Worm (Caenorhabditis elegans) whole organism, L4 larva: ENCODE results near the gene tag-342.

Source experiments
- D1046.2 ChIP-seq: fragments of 200-800 bp; sonication (Bioruptor generic); IDR thresholded peaks from 2 replicates; pipeline ENCODE4 v1.3.6; 2022; ENCODE audit warnings: missing genetic modification characterization, missing compliant biosample characterization
- R02D3.7 ChIP-seq: fragments of 150-350 bp; sonication (generic microtip); optimal IDR thresholded peaks from 3 replicates; lab custom pipeline; 2014; ENCODE audit warnings: missing biosample characterization, missing genetic modification characterization
- Y105C5A.15 ChIP-seq: fragments of 200-800 bp; sonication (Bioruptor generic); IDR thresholded peaks from 2 replicates; pipeline ENCODE4 v1.3.6; 2022; ENCODE audit warnings: missing genetic modification characterization, missing compliant biosample characterization
- Y5F2A.4 ChIP-seq: fragments of 200-800 bp; sonication (Bioruptor generic); optimal IDR thresholded peaks from 2 replicates; lab custom pipeline; 2018; ENCODE audit warnings: mild to moderate bottlenecking, missing genetic modification characterization, missing compliant biosample characterization
- aha-1 ChIP-seq: fragments of 150-350 bp; peaks from one replicate; lab custom pipeline; 2014; ENCODE audit warnings: missing biosample characterization, missing genetic modification characterization
- attf-4 ChIP-seq: sonication (generic microtip); optimal IDR thresholded peaks from 3 replicates; lab custom pipeline; 2017; ENCODE audit warnings: missing biosample characterization, missing genetic modification characterization
- ceh-20 ChIP-seq: fragments of 200-800 bp; sonication (Bioruptor generic); IDR thresholded peaks from 2 replicates; pipeline ENCODE4 v1.3.6; 2022; ENCODE audit warnings: missing genetic modification reagents, missing genetic modification characterization, missing compliant biosample characterization
- ceh-32 ChIP-seq: sonication (generic microtip); optimal IDR thresholded peaks from 2 replicates; lab custom pipeline; 2016; ENCODE audit warnings: mild to moderate bottlenecking, missing genetic modification characterization, missing compliant biosample characterization; ENCODE audit not compliant: poor library complexity
- ceh-62 ChIP-seq: sonication (generic microtip); optimal IDR thresholded peaks from 2 replicates; lab custom pipeline; 2017; ENCODE audit warnings: missing biosample characterization, missing genetic modification characterization
- ceh-82 ChIP-seq: sonication (generic microtip); optimal IDR thresholded peaks from 2 replicates; lab custom pipeline; 2017; ENCODE audit warnings: missing biosample characterization, missing genetic modification characterization
- ces-1 ChIP-seq: fragments of 150-350 bp; sonication (generic microtip); optimal IDR thresholded peaks from 4 replicates; lab custom pipeline; 2014; ENCODE audit warnings: missing biosample characterization, missing genetic modification reagents, missing genetic modification characterization
- daf-16 ChIP-seq, 3 experiments: sonication (generic microtip); optimal IDR thresholded peaks; 2 replicates each; lab custom pipeline; 2016 to 2017; ENCODE audit warnings: missing genetic modification characterization in 3 of 3, missing genetic modification reagents in 3 of 3, mild to moderate bottlenecking in 2 of 3, missing compliant biosample characterization in 2 of 3, missing biosample characterization in 1 of 3, moderate library complexity in 1 of 3
- duxl-1 ChIP-seq: sonication (generic microtip); optimal IDR thresholded peaks from 2 replicates; lab custom pipeline; 2016; ENCODE audit warnings: mild to moderate bottlenecking, missing genetic modification characterization, moderate library complexity, missing compliant biosample characterization; ENCODE audit not compliant: poor library complexity
- hlh-30 ChIP-seq: sonication (generic microtip); optimal IDR thresholded peaks from 2 replicates; lab custom pipeline; 2017; ENCODE audit warnings: antibody characterized with exemption, mild to moderate bottlenecking, missing genetic modification characterization, missing compliant biosample characterization; ENCODE audit not compliant: insufficient read depth
- hmg-1.1 ChIP-seq: fragments of 200-800 bp; sonication (Bioruptor generic); IDR thresholded peaks from 2 replicates; pipeline ENCODE4 v1.3.6; 2022; ENCODE audit warnings: missing genetic modification reagents, missing genetic modification characterization, missing compliant biosample characterization
- jun-1 ChIP-seq: fragments of 150-350 bp; optimal IDR thresholded peaks from 2 replicates; lab custom pipeline; 2014; ENCODE audit warnings: missing biosample characterization, missing genetic modification reagents, missing genetic modification characterization
- lin-13 ChIP-seq: fragments of 150-350 bp; optimal IDR thresholded peaks from 2 replicates; lab custom pipeline; 2014; ENCODE audit warnings: missing biosample characterization, missing genetic modification reagents, missing genetic modification characterization
- lin-15B ChIP-seq: fragments of 150-350 bp; sonication (generic microtip); optimal IDR thresholded peaks from 3 replicates; lab custom pipeline; 2014; ENCODE audit warnings: missing biosample characterization, missing genetic modification characterization
- lin-29 ChIP-seq: fragments of 200-800 bp; sonication (Bioruptor generic); IDR thresholded peaks from 2 replicates; pipeline ENCODE4 v1.3.6; 2022; ENCODE audit warnings: missing genetic modification reagents, missing genetic modification characterization, missing compliant biosample characterization
- lin-39 ChIP-seq: fragments of 150-350 bp; optimal IDR thresholded peaks from 2 replicates; lab custom pipeline; 2014; ENCODE audit warnings: missing biosample characterization, missing genetic modification reagents, missing genetic modification characterization
- lsy-2 ChIP-seq, 2 experiments: fragments of 150-350 bp in 1 of 2; sonication (generic microtip) in 1 of 2; optimal IDR thresholded peaks; 2 replicates each; lab custom pipeline; 2014 to 2017; ENCODE audit warnings: missing biosample characterization in 2 of 2, missing genetic modification characterization in 2 of 2
- madf-9 ChIP-seq: fragments of 200-800 bp; sonication (Bioruptor generic); conservative IDR thresholded peaks from 2 replicates; pipeline ENCODE4 v1.3.6; 2022; ENCODE audit warnings: missing genetic modification reagents, missing genetic modification characterization, missing compliant biosample characterization
- mdl-1 ChIP-seq, 2 experiments: fragments of 150-350 bp in 1 of 2; sonication (generic microtip) in 1 of 2; optimal IDR thresholded peaks; 2 replicates each; lab custom pipeline; 2014 to 2017; ENCODE audit warnings: missing biosample characterization in 2 of 2, missing genetic modification characterization in 2 of 2
- mxl-3 ChIP-seq: fragments of 200-800 bp; sonication (Bioruptor generic); optimal IDR thresholded peaks from 2 replicates; lab custom pipeline; 2018; ENCODE audit warnings: mild to moderate bottlenecking, missing genetic modification characterization, missing compliant biosample characterization
- nhr-111 ChIP-seq: fragments of 200-800 bp; sonication (Bioruptor generic); optimal IDR thresholded peaks from 2 replicates; lab custom pipeline; 2018; ENCODE audit warnings: mild to moderate bottlenecking, missing genetic modification characterization, missing compliant biosample characterization
- nhr-237 ChIP-seq: sonication (generic microtip); optimal IDR thresholded peaks from 2 replicates; lab custom pipeline; 2017; ENCODE audit warnings: missing biosample characterization, missing genetic modification characterization
- nhr-28 ChIP-seq: fragments of 150-350 bp; optimal IDR thresholded peaks from 2 replicates; lab custom pipeline; 2014; ENCODE audit warnings: missing biosample characterization, missing genetic modification characterization
- nhr-48 ChIP-seq: sonication (generic microtip); optimal IDR thresholded peaks from 2 replicates; lab custom pipeline; 2016; ENCODE audit warnings: mild to moderate bottlenecking, missing genetic modification characterization, missing compliant biosample characterization
- pha-4 ChIP-seq, 2 experiments: fragments of 150-350 bp in 1 of 2; fragments of 200-800 bp in 1 of 2; sonication (Bioruptor generic) in 1 of 2; IDR thresholded peaks in 1 of 2; optimal IDR thresholded peaks in 1 of 2; 2 replicates each; pipeline versions ENCODE4 v1.3.6 to Lab custom; 2014 to 2022; ENCODE audit warnings: missing genetic modification characterization in 2 of 2, missing genetic modification reagents in 2 of 2, missing biosample characterization in 1 of 2, missing compliant biosample characterization in 1 of 2
- php-3 ChIP-seq: fragments of 200-800 bp; sonication (Bioruptor generic); IDR thresholded peaks from 2 replicates; pipeline ENCODE4 v1.3.6; 2022; ENCODE audit warnings: missing genetic modification reagents, missing genetic modification characterization, missing compliant biosample characterization
- spr-1 ChIP-seq: sonication (generic microtip); optimal IDR thresholded peaks from 2 replicates; lab custom pipeline; 2016; ENCODE audit warnings: mild to moderate bottlenecking, missing genetic modification characterization, missing compliant biosample characterization
- spr-3 ChIP-seq: fragments of 200-800 bp; sonication (Bioruptor generic); optimal IDR thresholded peaks from 2 replicates; lab custom pipeline; 2018; ENCODE audit warnings: mild to moderate bottlenecking, missing genetic modification characterization, missing compliant biosample characterization
- tag-97 ChIP-seq: fragments of 200-800 bp; sonication (Bioruptor generic); IDR thresholded peaks from 2 replicates; pipeline ENCODE4 v1.3.6; 2022; ENCODE audit warnings: missing genetic modification characterization, missing compliant biosample characterization
- unc-39 ChIP-seq: sonication (generic microtip); optimal IDR thresholded peaks from 2 replicates; lab custom pipeline; 2017; ENCODE audit warnings: missing biosample characterization, missing genetic modification characterization
- zip-2 ChIP-seq: fragments of 150-350 bp; optimal IDR thresholded peaks from 2 replicates; lab custom pipeline; 2014; ENCODE audit warnings: missing biosample characterization, missing genetic modification characterization
- ztf-11 ChIP-seq: fragments of 150-350 bp; optimal IDR thresholded peaks from 2 replicates; lab custom pipeline; 2014; ENCODE audit warnings: missing biosample characterization, missing genetic modification characterization
- ztf-7 ChIP-seq: fragments of 150-350 bp; optimal IDR thresholded peaks from 2 replicates; lab custom pipeline; 2014; ENCODE audit warnings: missing biosample characterization, missing genetic modification characterization

tag-342 gene

ce11 chrIII:9511055-9511520, 43.1 kb downstream of the tag-342 start, which contains the start of gene F55H2.5:
Gene F55H2.5, plus strand, starts transcription at chrIII:9511470.
- TF ChIP-seq mxl-3 (GFP tag; lab: Kevin White, UChicago) (no peak), attf-4 (tag; lab: Kevin White, UChicago) (no peak), php-3 (GFP tag; lab: Robert Waterston, UW) (no peak), mdl-1 (tag; optimal IDR thresholded peaks at IDR 0.05; lab: Kevin White, UChicago) (peak in 1 of 2 experiments; percentile 20), zip-2 (no peak), lin-15B (tag; lab: Kevin White, UChicago) (no peak), pha-4 (GFP tag; IDR thresholded peaks at IDR 0.05; lab: Robert Waterston, UW) (no peak), pha-4 (tag; optimal IDR thresholded peaks at IDR 0.05; lab: Kevin White, UChicago) (no peak), aha-1 (peak; percentile 11), tag-97 (no peak), nhr-237 (tag; lab: Kevin White, UChicago) (no peak), unc-39 (no peak), hlh-30 (tag; lab: Kevin White, UChicago) (peak; percentile 76), nhr-28 (tag; lab: Kevin White, UChicago) (peak; percentile 11)

ce11 chrIII:9511660-9512059, 43.7 kb downstream of the tag-342 start:
- no peak for TF ChIP-seq lin-15B (tag; lab: Kevin White, UChicago)
- TF ChIP-seq aha-1, result peak; percentile 95

ce11 chrIII:9513006-9513405, 45.0 kb downstream of the tag-342 start:
- TF ChIP-seq hmg-1.1 (GFP tag; lab: Robert Waterston, UW), result 0 out of 2 replicates have a peak, but pooled peaks have one; percentile 19
- no peak for TF ChIP-seq spr-1

ce11 chrIII:9513569-9513968, 45.6 kb downstream of the tag-342 start, which contains the start of gene F55H2.8:
Gene F55H2.8, plus strand, starts transcription at chrIII:9513869.
- no peak for TF ChIP-seq D1046.2
- TF ChIP-seq ztf-11 (tag; lab: Kevin White, UChicago), result no peak
- no peak for TF ChIP-seq duxl-1
- no peak for TF ChIP-seq spr-3
- TF ChIP-seq Y105C5A.15 (GFP tag; lab: Robert Waterston, UW), result no peak
- TF ChIP-seq nhr-48 (tag; lab: Kevin White, UChicago), result no peak
- TF ChIP-seq ces-1 (GFP tag; lab: Kevin White, UChicago), result no peak
- TF ChIP-seq Y5F2A.4, result no peak
- no peak for TF ChIP-seq jun-1 (tag; lab: Kevin White, UChicago)
- TF ChIP-seq lin-13 (GFP tag; lab: Kevin White, UChicago), result no peak
- no peak for TF ChIP-seq ceh-82 (tag; lab: Kevin White, UChicago)
- TF ChIP-seq ztf-7 (tag; lab: Kevin White, UChicago), result no peak
- no peak for TF ChIP-seq lsy-2 (tag; optimal IDR thresholded peaks at IDR 0.05; lab: Kevin White, UChicago)
- no peak for TF ChIP-seq nhr-111 (GFP tag; lab: Kevin White, UChicago)
- TF ChIP-seq lin-39 (tag; lab: Kevin White, UChicago), result no peak
- no peak for TF ChIP-seq ceh-20
- TF ChIP-seq R02D3.7 (tag; lab: Kevin White, UChicago), result no peak
- no peak for TF ChIP-seq madf-9
- no peak for TF ChIP-seq ceh-62 (tag; lab: Kevin White, UChicago)
- no peak for TF ChIP-seq ceh-32 (tag; lab: Kevin White, UChicago)
- TF ChIP-seq, all 104 proteins: peak for 0

- no peak for TF ChIP-seq lin-29 (GFP tag; lab: Robert Waterston, UW)
- TF ChIP-seq daf-16 (GFP tag; optimal IDR thresholded peaks at IDR 0.05; lab: Kevin White, UChicago), result no peak
- TF ChIP-seq daf-16 (tag; optimal IDR thresholded peaks at IDR 0.05; lab: Kevin White, UChicago), result peak; percentile 5
- TF ChIP-seq, all 104 proteins: peak for 1
Measured at ce11 chrIII:9516148-9516547, 48.2 kb downstream of the tag-342 start, which contains the start of gene F55H2.7. Gene F55H2.7, minus strand, starts transcription at chrIII:9516248.
